Worm (Caenorhabditis elegans) whole organism, L1 larva: ENCODE data around the gene npr-20.

ENCODE experiments used
- C04F5.9 ChIP-seq: sonication (generic microtip); optimal IDR thresholded peaks from 2 replicates; lab custom pipeline; 2016; ENCODE audit warnings: missing genetic modification characterization, missing compliant biosample characterization
- F16B12.6 ChIP-seq: fragments of 150-350 bp; optimal IDR thresholded peaks from 2 replicates; lab custom pipeline; 2014; ENCODE audit warnings: missing biosample characterization, missing genetic modification characterization
- Y116A8C.19 ChIP-seq: sonication (generic microtip); optimal IDR thresholded peaks from 2 replicates; lab custom pipeline; 2016; ENCODE audit warnings: missing compliant biosample characterization, missing genetic modification characterization, borderline replicate concordance
- aha-1 ChIP-seq: fragments of 150-350 bp; optimal IDR thresholded peaks from 2 replicates; lab custom pipeline; 2014; ENCODE audit warnings: missing biosample characterization, missing genetic modification characterization
- alr-1 ChIP-seq: fragments of 200-800 bp; sonication (Bioruptor generic); optimal IDR thresholded peaks from 2 replicates; lab custom pipeline; 2018; ENCODE audit warnings: borderline replicate concordance, mild to moderate bottlenecking, missing genetic modification characterization, missing compliant biosample characterization
- blmp-1 ChIP-seq: fragments of 150-350 bp; optimal IDR thresholded peaks from 2 replicates; lab custom pipeline; 2014; ENCODE audit warnings: missing biosample characterization, missing genetic modification characterization
- ceh-63 ChIP-seq: fragments of 200-800 bp; sonication (Bioruptor generic); optimal IDR thresholded peaks from 2 replicates; lab custom pipeline; 2018; ENCODE audit warnings: mild to moderate bottlenecking, missing genetic modification characterization, missing compliant biosample characterization
- ces-1 ChIP-seq: fragments of 150-350 bp; optimal IDR thresholded peaks from 2 replicates; lab custom pipeline; 2014; ENCODE audit warnings: missing biosample characterization, missing genetic modification reagents, missing genetic modification characterization
- dsc-1 ChIP-seq: sonication (generic microtip); optimal IDR thresholded peaks from 2 replicates; lab custom pipeline; 2016; ENCODE audit warnings: mild to moderate bottlenecking, missing genetic modification characterization, missing compliant biosample characterization
- efl-1 ChIP-seq, 4 experiments: fragments of 150-350 bp; optimal IDR thresholded peaks in 3 of 4; peaks in 1 of 4; 1 replicate in 1 of 4; 2 replicates in 3 of 4; lab custom pipeline; 2014; ENCODE audit warnings: missing biosample characterization in 2 of 4, missing genetic modification characterization in 2 of 4, missing genetic modification reagents in 2 of 4
- egl-13 ChIP-seq: sonication (generic microtip); optimal IDR thresholded peaks from 2 replicates; lab custom pipeline; 2016; ENCODE audit warnings: missing genotype, missing genetic modification reagents, missing genetic modification characterization, missing compliant biosample characterization
- egl-27 ChIP-seq, 2 experiments: fragments of 150-350 bp in 1 of 2; sonication (generic microtip); optimal IDR thresholded peaks; 3 replicates each; lab custom pipeline; 2017 to 2018; ENCODE audit warnings: missing biosample characterization in 2 of 2, missing genetic modification characterization in 2 of 2, missing genetic modification reagents in 2 of 2
- elt-2 ChIP-seq: sonication (generic microtip); optimal IDR thresholded peaks from 2 replicates; lab custom pipeline; 2016; ENCODE audit warnings: missing genetic modification characterization, mild to moderate bottlenecking, inconsistent platforms, missing compliant biosample characterization, missing genetic modification reagents
- elt-3 ChIP-seq, 6 experiments: fragments of 150-350 bp in 1 of 6; sonication (generic microtip); optimal IDR thresholded peaks; 2 replicates each; lab custom pipeline; 2017 to 2018; ENCODE audit warnings: missing biosample characterization in 6 of 6, missing genetic modification characterization in 6 of 6, inconsistent platforms in 1 of 6
- fkh-10 ChIP-seq: sonication (generic microtip); optimal IDR thresholded peaks from 2 replicates; lab custom pipeline; 2017; ENCODE audit warnings: missing biosample characterization, missing genetic modification reagents, missing genetic modification characterization
- fkh-8 ChIP-seq: sonication (generic microtip); optimal IDR thresholded peaks from 2 replicates; lab custom pipeline; 2016; ENCODE audit warnings: mild to moderate bottlenecking, missing genetic modification characterization, missing compliant biosample characterization
- fos-1 ChIP-seq: fragments of 150-350 bp; optimal IDR thresholded peaks from 2 replicates; lab custom pipeline; 2014; ENCODE audit warnings: missing biosample characterization, missing genetic modification characterization
- grh-1 ChIP-seq: fragments of 200-800 bp; sonication (Bioruptor generic); IDR thresholded peaks from 2 replicates; pipeline ENCODE4 v1.3.6; 2022; ENCODE audit warnings: missing genetic modification reagents, missing genetic modification characterization, missing compliant biosample characterization
- hlh-4 ChIP-seq: sonication (generic microtip); optimal IDR thresholded peaks from 2 replicates; lab custom pipeline; 2016; ENCODE audit warnings: mild to moderate bottlenecking, missing genetic modification characterization, missing compliant biosample characterization
- hpl-2 ChIP-seq: fragments of 150-350 bp; optimal IDR thresholded peaks from 2 replicates; lab custom pipeline; 2014; ENCODE audit warnings: missing biosample characterization, missing genetic modification reagents, missing genetic modification characterization
- jun-1 ChIP-seq: fragments of 150-350 bp; optimal IDR thresholded peaks from 2 replicates; lab custom pipeline; 2014; ENCODE audit warnings: missing biosample characterization, missing genetic modification reagents, missing genetic modification characterization
- lin-14 ChIP-seq: fragments of 200-800 bp; sonication (Bioruptor generic); optimal IDR thresholded peaks from 2 replicates; lab custom pipeline; 2018; ENCODE audit warnings: mild to moderate bottlenecking, missing genetic modification characterization, moderate library complexity, missing compliant biosample characterization
- lsy-2 ChIP-seq, 2 experiments: fragments of 150-350 bp; optimal IDR thresholded peaks; 2 replicates each; lab custom pipeline; 2014; ENCODE audit warnings: missing biosample characterization in 2 of 2, missing genetic modification characterization in 2 of 2
- mab-9 ChIP-seq: fragments of 200-800 bp; sonication (Bioruptor generic); IDR thresholded peaks from 2 replicates; pipeline ENCODE4 v1.3.6; 2022; ENCODE audit warnings: missing genetic modification reagents, missing genetic modification characterization, missing compliant biosample characterization
- mep-1 ChIP-seq: fragments of 150-350 bp; optimal IDR thresholded peaks from 2 replicates; lab custom pipeline; 2014; ENCODE audit warnings: missing biosample characterization, missing genetic modification characterization
- nhr-11 ChIP-seq: fragments of 150-350 bp; optimal IDR thresholded peaks from 2 replicates; lab custom pipeline; 2014; ENCODE audit warnings: missing biosample characterization, missing genetic modification characterization
- nhr-237 ChIP-seq: fragments of 150-350 bp; optimal IDR thresholded peaks from 2 replicates; lab custom pipeline; 2014; ENCODE audit warnings: missing biosample characterization, missing genetic modification characterization
- nhr-47 ChIP-seq: sonication (generic microtip); optimal IDR thresholded peaks from 2 replicates; lab custom pipeline; 2016; ENCODE audit warnings: mild to moderate bottlenecking, missing genetic modification characterization, moderate library complexity, missing compliant biosample characterization
- nhr-71 ChIP-seq: sonication (generic microtip); optimal IDR thresholded peaks from 2 replicates; lab custom pipeline; 2016; ENCODE audit warnings: mild to moderate bottlenecking, missing genetic modification characterization, moderate library complexity, missing compliant biosample characterization
- nhr-77 ChIP-seq: fragments of 150-350 bp; optimal IDR thresholded peaks from 2 replicates; lab custom pipeline; 2014; ENCODE audit warnings: missing biosample characterization, missing genetic modification characterization
- nhr-84 ChIP-seq: sonication (generic microtip); optimal IDR thresholded peaks from 2 replicates; lab custom pipeline; 2017; ENCODE audit warnings: missing biosample characterization, missing genetic modification characterization
- pax-3 ChIP-seq: fragments of 200-800 bp; sonication (Bioruptor generic); optimal IDR thresholded peaks from 2 replicates; lab custom pipeline; 2018; ENCODE audit warnings: mild to moderate bottlenecking, missing genetic modification characterization, moderate library complexity, missing compliant biosample characterization
- pqm-1 ChIP-seq: sonication (generic microtip); optimal IDR thresholded peaks from 3 replicates; lab custom pipeline; 2017; ENCODE audit warnings: missing biosample characterization, missing genetic modification characterization
- snpc-4 ChIP-seq: fragments of 150-350 bp; optimal IDR thresholded peaks from 2 replicates; lab custom pipeline; 2014; ENCODE audit warnings: missing biosample characterization, missing genetic modification characterization
- snu-23 ChIP-seq: sonication (generic microtip); optimal IDR thresholded peaks from 2 replicates; lab custom pipeline; 2016; ENCODE audit warnings: missing genetic modification characterization, missing compliant biosample characterization
- sox-4 ChIP-seq: sonication (generic microtip); optimal IDR thresholded peaks from 2 replicates; lab custom pipeline; 2016; ENCODE audit warnings: missing genetic modification characterization, missing compliant biosample characterization
- sup-37 ChIP-seq: fragments of 200-800 bp; sonication (Bioruptor generic); optimal IDR thresholded peaks from 2 replicates; lab custom pipeline; 2018; ENCODE audit warnings: mild to moderate bottlenecking, missing genetic modification characterization, missing compliant biosample characterization
- swsn-7 ChIP-seq: sonication (generic microtip); optimal IDR thresholded peaks from 2 replicates; lab custom pipeline; 2016; ENCODE audit warnings: missing genetic modification characterization, missing compliant biosample characterization
- tbx-2 ChIP-seq: sonication (generic microtip); optimal IDR thresholded peaks from 2 replicates; lab custom pipeline; 2016; ENCODE audit warnings: missing genetic modification characterization, missing compliant biosample characterization
- unc-130 ChIP-seq: fragments of 150-350 bp; optimal IDR thresholded peaks from 2 replicates; lab custom pipeline; 2017; ENCODE audit warnings: missing biosample characterization, missing genetic modification characterization, inconsistent platforms
- unc-30 ChIP-seq: sonication (generic microtip); optimal IDR thresholded peaks from 2 replicates; lab custom pipeline; 2017; ENCODE audit warnings: missing biosample characterization, missing genetic modification characterization
- unc-62 ChIP-seq: fragments of 150-350 bp; optimal IDR thresholded peaks from 2 replicates; lab custom pipeline; 2014; ENCODE audit warnings: missing biosample characterization, missing genetic modification reagents, missing genetic modification characterization
- unc-86 ChIP-seq: sonication (generic microtip); optimal IDR thresholded peaks from 2 replicates; lab custom pipeline; 2016; ENCODE audit warnings: missing genetic modification characterization, missing compliant biosample characterization
- unc-98 ChIP-seq: fragments of 200-800 bp; sonication (Bioruptor generic); IDR thresholded peaks from 2 replicates; pipeline ENCODE4 v1.3.6; 2022; ENCODE audit warnings: missing genetic modification characterization, missing compliant biosample characterization
- zip-4 ChIP-seq: fragments of 200-800 bp; sonication (Bioruptor generic); optimal IDR thresholded peaks from 2 replicates; lab custom pipeline; 2018; ENCODE audit warnings: mild to moderate bottlenecking, missing genetic modification characterization, moderate library complexity, missing compliant biosample characterization
- ztf-11 ChIP-seq, 2 experiments: sonication (generic microtip); optimal IDR thresholded peaks; 2 replicates each; lab custom pipeline; 2016 to 2017; ENCODE audit warnings: missing genetic modification characterization in 2 of 2, missing biosample characterization in 1 of 2, missing compliant biosample characterization in 1 of 2
- ztf-4 ChIP-seq: fragments of 150-350 bp; optimal IDR thresholded peaks from 2 replicates; lab custom pipeline; 2014; ENCODE audit warnings: missing biosample characterization, missing genetic modification characterization

npr-20 gene

DNA sequence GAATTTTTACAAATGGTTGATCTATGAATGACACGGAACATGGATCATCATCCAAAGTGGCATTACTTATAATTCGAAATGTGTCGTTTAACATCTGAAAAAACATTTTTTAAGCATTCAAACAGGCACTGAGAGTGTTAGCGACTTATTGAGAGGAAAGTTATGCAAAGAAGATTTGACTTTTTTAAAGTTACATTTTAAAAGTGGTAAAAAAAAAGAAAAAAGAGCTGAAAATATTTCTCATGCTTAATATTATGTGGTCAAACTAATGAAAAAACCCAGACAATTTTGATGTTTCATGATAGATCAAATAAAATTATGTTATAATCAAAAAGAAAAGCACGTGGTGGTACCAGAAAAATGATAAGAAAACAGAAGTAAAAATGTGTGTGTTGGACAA lies at the start of gene npr-20:
npr-20 (minus strand) TSS at position 101 of the 400 bp plus-strand sequence.
- TF ChIP-seq Y116A8C.19 (tag; lab: Kevin White, UChicago) (no peak), hlh-4 (no peak), jun-1 (tag; lab: Kevin White, UChicago) (no peak), nhr-237 (tag; lab: Kevin White, UChicago) (no peak), pax-3 (tag; lab: Kevin White, UChicago) (no peak), pqm-1 (no peak), egl-27 (tag; optimal IDR thresholded peaks at IDR 0.05; lab: Kevin White, UChicago) (no peak), unc-62 (GFP tag; lab: Kevin White, UChicago) (no peak), egl-13 (tag; lab: Kevin White, UChicago) (no peak), mab-9 (GFP tag; lab: Robert Waterston, UW) (no peak), unc-98 (GFP tag; lab: Robert Waterston, UW) (no peak), unc-30 (tag; lab: Kevin White, UChicago) (no peak), alr-1 (tag; lab: Kevin White, UChicago) (no peak), mep-1 (tag; lab: Kevin White, UChicago) (no peak), dsc-1 (tag; lab: Kevin White, UChicago) (no peak)
- TF ChIP-seq, all 84 proteins: peak for 0

ce11 chrII:8914654-8915053 lies 49.7 kb upstream of the npr-20 start:
- no peak for TF ChIP-seq unc-30 (tag; lab: Kevin White, UChicago)
- TF ChIP-seq lin-14: peak; percentile 37
- TF ChIP-seq elt-2: peak; percentile 10
- no peak for TF ChIP-seq sup-37 (GFP tag; lab: Kevin White, UChicago)
- no peak for TF ChIP-seq nhr-11
- no peak for TF ChIP-seq alr-1 (tag; lab: Kevin White, UChicago)
- TF ChIP-seq swsn-7 (tag; lab: Kevin White, UChicago): no peak
- no peak for TF ChIP-seq lsy-2 (tag; optimal IDR thresholded peaks at IDR 0.05; lab: Kevin White, UChicago)
- TF ChIP-seq ztf-11 (tag; optimal IDR thresholded peaks at IDR 0.05; lab: Kevin White, UChicago): no peak
- no peak for TF ChIP-seq fkh-10 (GFP tag; lab: Kevin White, UChicago)
- TF ChIP-seq fkh-8 (tag; lab: Kevin White, UChicago): peak; percentile 6
- TF ChIP-seq ceh-63 (GFP tag; lab: Kevin White, UChicago): no peak
- no peak for TF ChIP-seq Y116A8C.19 (tag; lab: Kevin White, UChicago)
- TF ChIP-seq nhr-84: no peak
- no peak for TF ChIP-seq tbx-2 (tag; lab: Kevin White, UChicago)
- no peak for TF ChIP-seq nhr-47 (tag; lab: Kevin White, UChicago)

- TF ChIP-seq snpc-4 (tag; lab: Kevin White, UChicago) (no peak), ztf-11 (tag; optimal IDR thresholded peaks at IDR 0.05; lab: Kevin White, UChicago) (no peak), elt-3 (tag; optimal IDR thresholded peaks at IDR 0.05; lab: Kevin White, UChicago) (no peak), nhr-84 (no peak), ces-1 (GFP tag; lab: Kevin White, UChicago) (no peak), nhr-71 (tag; lab: Kevin White, UChicago) (peak; percentile 50), hpl-2 (GFP tag; lab: Kevin White, UChicago) (no peak), grh-1 (GFP tag; lab: Robert Waterston, UW) (no peak), jun-1 (tag; lab: Kevin White, UChicago) (no peak), fkh-8 (tag; lab: Kevin White, UChicago) (peak; percentile 70), ztf-4 (tag; lab: Kevin White, UChicago) (no peak), nhr-77 (no peak), alr-1 (tag; lab: Kevin White, UChicago) (no peak), unc-30 (tag; lab: Kevin White, UChicago) (no peak), efl-1 (optimal IDR thresholded peaks at IDR 0.05; lab: Kevin White, UChicago) (no peak), efl-1 (GFP tag; optimal IDR thresholded peaks at IDR 0.05 in 1 of 2; lab: Kevin White, UChicago) (no peak), unc-62 (GFP tag; lab: Kevin White, UChicago) (no peak), unc-86 (tag; lab: Kevin White, UChicago) (no peak), fkh-10 (GFP tag; lab: Kevin White, UChicago) (no peak), dsc-1 (tag; lab: Kevin White, UChicago) (peak; percentile 83), unc-130 (tag; lab: Kevin White, UChicago) (no peak), sox-4 (tag; lab: Kevin White, UChicago) (peak; percentile 18), snu-23 (GFP tag; lab: Kevin White, UChicago) (no peak), C04F5.9 (tag; lab: Kevin White, UChicago) (no peak), aha-1 (no peak), pax-3 (tag; lab: Kevin White, UChicago) (peak; percentile 35), fos-1 (tag; lab: Kevin White, UChicago) (no peak), nhr-237 (tag; lab: Kevin White, UChicago) (no peak), F16B12.6 (tag; lab: Kevin White, UChicago) (no peak), zip-4 (GFP tag; lab: Kevin White, UChicago) (no peak), blmp-1 (tag; lab: Kevin White, UChicago) (peak; percentile 37)
Observed at ce11 chrII:8912523-8913017, 47.6 kb upstream of the npr-20 start.
